Worm (Caenorhabditis elegans) whole organism, L4 larva: Measurements from ENCODE around the gene ugt-43.
A peak's percentile ranks its signal among the peaks of the same experiment; 100 is the strongest.

Source experiments
- D1046.2 ChIP-seq: fragments of 200-800 bp; sonication (Bioruptor generic); IDR thresholded peaks from 2 replicates; pipeline ENCODE4 v1.3.6; 2022; ENCODE audit warnings: missing genetic modification characterization, missing compliant biosample characterization
- F37D6.2 ChIP-seq: sonication (generic microtip); optimal IDR thresholded peaks from 2 replicates; lab custom pipeline; 2016; ENCODE audit warnings: mild to moderate bottlenecking, missing genetic modification characterization, missing compliant biosample characterization
- F44E2.7 ChIP-seq: fragments of 200-800 bp; sonication (Bioruptor generic); IDR thresholded peaks from 2 replicates; pipeline ENCODE4 v2.1.2; 2022; ENCODE audit warnings: missing genetic modification characterization, missing compliant biosample characterization
- Y5F2A.4 ChIP-seq: fragments of 200-800 bp; sonication (Bioruptor generic); optimal IDR thresholded peaks from 2 replicates; lab custom pipeline; 2018; ENCODE audit warnings: mild to moderate bottlenecking, missing genetic modification characterization, missing compliant biosample characterization
- ZK546.5 ChIP-seq, 2 experiments: sonication (generic microtip); optimal IDR thresholded peaks; 2 replicates each; lab custom pipeline; 2017; ENCODE audit warnings: missing biosample characterization in 2 of 2, missing genetic modification characterization in 2 of 2
- ama-1 ChIP-seq: fragments of 150-350 bp; optimal IDR thresholded peaks from 2 replicates; lab custom pipeline; 2014; ENCODE audit warnings: inconsistent platforms, mixed read lengths
- attf-4 ChIP-seq: sonication (generic microtip); optimal IDR thresholded peaks from 3 replicates; lab custom pipeline; 2017; ENCODE audit warnings: missing biosample characterization, missing genetic modification characterization
- ceh-32 ChIP-seq: sonication (generic microtip); optimal IDR thresholded peaks from 2 replicates; lab custom pipeline; 2016; ENCODE audit warnings: mild to moderate bottlenecking, missing genetic modification characterization, missing compliant biosample characterization; ENCODE audit not compliant: poor library complexity
- ceh-62 ChIP-seq: sonication (generic microtip); optimal IDR thresholded peaks from 2 replicates; lab custom pipeline; 2017; ENCODE audit warnings: missing biosample characterization, missing genetic modification characterization
- ceh-82 ChIP-seq: sonication (generic microtip); optimal IDR thresholded peaks from 2 replicates; lab custom pipeline; 2017; ENCODE audit warnings: missing biosample characterization, missing genetic modification characterization
- ctbp-1 ChIP-seq: fragments of 200-800 bp; sonication (Bioruptor generic); IDR thresholded peaks from 2 replicates; pipeline ENCODE4 v1.3.6; 2022; ENCODE audit warnings: missing genetic modification reagents, missing genetic modification characterization, missing compliant biosample characterization
- daf-16 ChIP-seq, 3 experiments: sonication (generic microtip); optimal IDR thresholded peaks; 2 replicates each; lab custom pipeline; 2016 to 2017; ENCODE audit warnings: missing genetic modification characterization in 3 of 3, missing genetic modification reagents in 3 of 3, mild to moderate bottlenecking in 2 of 3, missing compliant biosample characterization in 2 of 3, missing biosample characterization in 1 of 3, moderate library complexity in 1 of 3
- daf-8 ChIP-seq: fragments of 200-800 bp; sonication (Bioruptor generic); IDR thresholded peaks from 2 replicates; pipeline ENCODE4 v1.3.6; 2022; ENCODE audit warnings: missing genetic modification characterization, missing compliant biosample characterization
- dmd-6 ChIP-seq: fragments of 200-800 bp; sonication (Bioruptor generic); IDR thresholded peaks from 2 replicates; pipeline ENCODE4 v1.3.6; 2022; ENCODE audit warnings: missing genetic modification reagents, missing genetic modification characterization, missing compliant biosample characterization
- dmd-8 ChIP-seq: fragments of 200-800 bp; sonication (Bioruptor generic); IDR thresholded peaks from 2 replicates; pipeline ENCODE4 v1.3.6; 2022; ENCODE audit warnings: missing genetic modification characterization, missing compliant biosample characterization
- dmd-9 ChIP-seq: fragments of 200-800 bp; sonication (Bioruptor generic); IDR thresholded peaks from 2 replicates; pipeline ENCODE4 v1.3.6; 2022; ENCODE audit warnings: missing genetic modification reagents, missing genetic modification characterization, missing compliant biosample characterization
- duxl-1 ChIP-seq: sonication (generic microtip); optimal IDR thresholded peaks from 2 replicates; lab custom pipeline; 2016; ENCODE audit warnings: mild to moderate bottlenecking, missing genetic modification characterization, moderate library complexity, missing compliant biosample characterization; ENCODE audit not compliant: poor library complexity
- egl-27 ChIP-seq: sonication (generic microtip); optimal IDR thresholded peaks from 3 replicates; lab custom pipeline; 2017; ENCODE audit warnings: missing biosample characterization, missing genetic modification reagents, missing genetic modification characterization
- fkh-10 ChIP-seq: fragments of 150-350 bp; optimal IDR thresholded peaks from 2 replicates; lab custom pipeline; 2014; ENCODE audit warnings: missing biosample characterization, missing genetic modification reagents, missing genetic modification characterization
- gei-8 ChIP-seq: fragments of 200-800 bp; sonication (Bioruptor generic); optimal IDR thresholded peaks from 2 replicates; lab custom pipeline; 2018; ENCODE audit warnings: mild to moderate bottlenecking, missing genetic modification characterization, missing compliant biosample characterization
- hlh-30 ChIP-seq: sonication (generic microtip); optimal IDR thresholded peaks from 2 replicates; lab custom pipeline; 2017; ENCODE audit warnings: antibody characterized with exemption, mild to moderate bottlenecking, missing genetic modification characterization, missing compliant biosample characterization; ENCODE audit not compliant: insufficient read depth
- lin-13 ChIP-seq: fragments of 150-350 bp; optimal IDR thresholded peaks from 2 replicates; lab custom pipeline; 2014; ENCODE audit warnings: missing biosample characterization, missing genetic modification reagents, missing genetic modification characterization
- lin-39 ChIP-seq: fragments of 150-350 bp; optimal IDR thresholded peaks from 2 replicates; lab custom pipeline; 2014; ENCODE audit warnings: missing biosample characterization, missing genetic modification reagents, missing genetic modification characterization
- madf-5 ChIP-seq, 2 experiments: fragments of 200-800 bp; sonication (Bioruptor generic); IDR thresholded peaks; 2 replicates each; pipeline ENCODE4 v1.3.6; 2022; ENCODE audit warnings: missing compliant biosample characterization in 2 of 2, missing genetic modification characterization in 2 of 2
- mdl-1 ChIP-seq, 2 experiments: fragments of 150-350 bp in 1 of 2; sonication (generic microtip) in 1 of 2; optimal IDR thresholded peaks; 2 replicates each; lab custom pipeline; 2014 to 2017; ENCODE audit warnings: missing biosample characterization in 2 of 2, missing genetic modification characterization in 2 of 2
- mes-2 ChIP-seq: sonication (generic microtip); optimal IDR thresholded peaks from 2 replicates; lab custom pipeline; 2016; ENCODE audit warnings: missing genotype, mild to moderate bottlenecking, missing genetic modification characterization, missing compliant biosample characterization; ENCODE audit not compliant: poor library complexity, severe bottlenecking
- mxl-3 ChIP-seq: fragments of 200-800 bp; sonication (Bioruptor generic); optimal IDR thresholded peaks from 2 replicates; lab custom pipeline; 2018; ENCODE audit warnings: mild to moderate bottlenecking, missing genetic modification characterization, missing compliant biosample characterization
- nhr-102 ChIP-seq: sonication (generic microtip); optimal IDR thresholded peaks from 2 replicates; lab custom pipeline; 2016; ENCODE audit warnings: mild to moderate bottlenecking, missing genetic modification characterization, moderate library complexity, missing compliant biosample characterization
- nhr-11 ChIP-seq: fragments of 150-350 bp; optimal IDR thresholded peaks from 2 replicates; lab custom pipeline; 2014; ENCODE audit warnings: missing biosample characterization, missing genetic modification characterization
- nhr-28 ChIP-seq: fragments of 150-350 bp; optimal IDR thresholded peaks from 2 replicates; lab custom pipeline; 2014; ENCODE audit warnings: missing biosample characterization, missing genetic modification characterization
- nhr-41 ChIP-seq: fragments of 200-800 bp; sonication (Bioruptor generic); IDR thresholded peaks from 2 replicates; pipeline ENCODE4 v1.3.6; 2022; ENCODE audit warnings: missing genetic modification reagents, missing genetic modification characterization, missing compliant biosample characterization
- php-3 ChIP-seq: fragments of 200-800 bp; sonication (Bioruptor generic); IDR thresholded peaks from 2 replicates; pipeline ENCODE4 v1.3.6; 2022; ENCODE audit warnings: missing genetic modification reagents, missing genetic modification characterization, missing compliant biosample characterization
- pqm-1 ChIP-seq: sonication (generic microtip); optimal IDR thresholded peaks from 2 replicates; lab custom pipeline; 2017; ENCODE audit warnings: missing biosample characterization, missing genetic modification characterization
- spr-1 ChIP-seq: sonication (generic microtip); optimal IDR thresholded peaks from 2 replicates; lab custom pipeline; 2016; ENCODE audit warnings: mild to moderate bottlenecking, missing genetic modification characterization, missing compliant biosample characterization
- spr-3 ChIP-seq: fragments of 200-800 bp; sonication (Bioruptor generic); optimal IDR thresholded peaks from 2 replicates; lab custom pipeline; 2018; ENCODE audit warnings: mild to moderate bottlenecking, missing genetic modification characterization, missing compliant biosample characterization
- unc-130 ChIP-seq: sonication (generic microtip); optimal IDR thresholded peaks from 2 replicates; lab custom pipeline; 2016; ENCODE audit warnings: missing genetic modification reagents, missing genetic modification characterization, missing compliant biosample characterization
- unc-39 ChIP-seq: sonication (generic microtip); optimal IDR thresholded peaks from 2 replicates; lab custom pipeline; 2017; ENCODE audit warnings: missing biosample characterization, missing genetic modification characterization
- zfp-2 ChIP-seq: sonication (generic microtip); optimal IDR thresholded peaks from 2 replicates; lab custom pipeline; 2016; ENCODE audit warnings: mild to moderate bottlenecking, missing genetic modification characterization, missing compliant biosample characterization
- zfp-3 ChIP-seq: fragments of 200-800 bp; sonication (Bioruptor generic); conservative IDR thresholded peaks from 2 replicates; pipeline ENCODE4 v1.3.6; 2022; ENCODE audit warnings: missing genetic modification reagents, missing genetic modification characterization, missing compliant biosample characterization
- zip-11 ChIP-seq: fragments of 200-800 bp; sonication (Bioruptor generic); IDR thresholded peaks from 2 replicates; pipeline ENCODE4 v1.3.6; 2022; ENCODE audit warnings: missing genetic modification characterization, missing compliant biosample characterization

Gene ugt-43

ce11 chrIV:10481695-10482094 lies 17.3 kb downstream of the ugt-43 start, which contains the start of gene egl-21 (continued):
- TF ChIP-seq spr-3 (GFP tag; lab: Kevin White, UChicago) (no peak), dmd-9 (GFP tag; lab: Robert Waterston, UW) (no peak), duxl-1 (no peak), spr-1 (tag; lab: Kevin White, UChicago) (no peak), F37D6.2 (peak; percentile 63), gei-8 (GFP tag; lab: Kevin White, UChicago) (no peak), zfp-3 (GFP tag; lab: Robert Waterston, UW) (no peak), F44E2.7 (GFP tag; lab: Robert Waterston, UW) (no peak), attf-4 (no peak), dmd-8 (no peak), D1046.2 (GFP tag; lab: Robert Waterston, UW) (no peak), ceh-82 (tag; lab: Kevin White, UChicago) (no peak), mes-2 (tag; lab: Kevin White, UChicago) (no peak), zfp-2 (peak; percentile 34), nhr-102 (tag; lab: Kevin White, UChicago) (no peak), unc-130 (GFP tag; lab: Kevin White, UChicago) (no peak), madf-5 (GFP tag; IDR thresholded peaks at IDR 0.05; lab: Robert Waterston, UW) (no peak)
- TF ChIP-seq, all 104 proteins: peak for 21

ce11 chrIV:10482585-10482984 lies 18.2 kb downstream of the ugt-43 start:
- TF ChIP-seq zip-11 (GFP tag; lab: Robert Waterston, UW) (no peak), nhr-41 (no peak), zfp-2 (no peak), ceh-82 (tag; lab: Kevin White, UChicago) (no peak), egl-27 (tag; lab: Kevin White, UChicago) (no peak), gei-8 (GFP tag; lab: Kevin White, UChicago) (no peak), mxl-3 (GFP tag; lab: Kevin White, UChicago) (no peak), daf-8 (GFP tag; lab: Robert Waterston, UW) (no peak), mdl-1 (tag; optimal IDR thresholded peaks at IDR 0.05; lab: Kevin White, UChicago) (peak in 1 of 2 experiments; percentile 7), pqm-1 (tag; lab: Kevin White, UChicago) (peak; percentile 26), ctbp-1 (GFP tag; lab: Robert Waterston, UW) (no peak), ceh-62 (no peak), nhr-28 (tag; lab: Kevin White, UChicago) (peak; percentile 26), Y5F2A.4 (GFP tag; lab: Kevin White, UChicago) (no peak), ama-1 (lab: Kevin White, UChicago) (no peak), dmd-6 (GFP tag; lab: Robert Waterston, UW) (0 out of 2 replicates have a peak, but pooled peaks have one; percentile 9), F44E2.7 (GFP tag; lab: Robert Waterston, UW) (no peak), php-3 (no peak), daf-16 (GFP tag; optimal IDR thresholded peaks at IDR 0.05; lab: Kevin White, UChicago) (no peak), daf-16 (tag; optimal IDR thresholded peaks at IDR 0.05; lab: Kevin White, UChicago) (peak; percentile 47), lin-39 (tag; lab: Kevin White, UChicago) (no peak), fkh-10 (GFP tag; lab: Kevin White, UChicago) (no peak), lin-13 (GFP tag; lab: Kevin White, UChicago) (no peak), attf-4 (no peak), ceh-32 (tag; lab: Kevin White, UChicago) (no peak), D1046.2 (GFP tag; lab: Robert Waterston, UW) (no peak), nhr-11 (no peak), ZK546.5 (tag; optimal IDR thresholded peaks at IDR 0.05; lab: Kevin White, UChicago) (no peak), hlh-30 (tag; lab: Kevin White, UChicago) (peak; percentile 22), unc-39 (tag; lab: Kevin White, UChicago) (no peak)
